Worm (Caenorhabditis elegans) whole organism, late embryonic: ENCODE results near the gene srx-62.

Experiments used
- ceh-14 ChIP-seq: sonication (generic microtip); optimal IDR thresholded peaks from 2 replicates; lab custom pipeline; 2016; ENCODE audit warnings: missing genotype, missing genetic modification characterization, missing compliant biosample characterization
- nfya-1 ChIP-seq: sonication (generic microtip); optimal IDR thresholded peaks from 2 replicates; lab custom pipeline; 2017; ENCODE audit warnings: missing genetic modification characterization, mild to moderate bottlenecking, missing compliant biosample characterization, antibody characterized with exemption, moderate library complexity
- pha-4 ChIP-seq: fragments of 150-350 bp; optimal IDR thresholded peaks from 2 replicates; lab custom pipeline; 2018; ENCODE audit warnings: missing biosample characterization, missing genetic modification reagents, missing genetic modification characterization
- ref-2 ChIP-seq: sonication (generic microtip); optimal IDR thresholded peaks from 2 replicates; lab custom pipeline; 2016; ENCODE audit warnings: missing genetic modification characterization, missing compliant biosample characterization
- rnt-1 ChIP-seq: sonication (generic microtip); optimal IDR thresholded peaks from 2 replicates; lab custom pipeline; 2016; ENCODE audit warnings: missing genetic modification characterization, missing compliant biosample characterization

DNA sequence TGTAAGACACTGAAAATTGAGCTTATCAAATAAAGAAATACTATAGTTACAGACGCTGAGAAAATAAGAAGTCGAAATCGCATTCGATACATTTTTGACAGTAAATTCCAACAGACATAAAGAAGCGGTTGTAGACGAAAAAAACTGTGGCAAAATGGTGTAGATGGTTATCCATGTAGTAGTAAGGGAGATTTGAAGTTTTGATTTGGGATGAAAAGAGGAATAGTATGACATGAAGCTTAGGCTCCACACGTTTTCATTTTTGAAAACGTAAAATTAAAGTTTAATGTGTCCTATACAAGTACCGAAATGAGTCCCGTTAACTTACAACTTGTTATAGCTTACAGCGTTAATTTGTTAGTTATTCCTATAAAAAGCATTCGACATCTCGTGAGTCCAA is 1.7 kb downstream of the srx-62 start, which contains the start of gene K09D9.9:
- TF ChIP-seq nfya-1 (tag; lab: Kevin White, UChicago), result no peak
- TF ChIP-seq rnt-1 (tag; lab: Kevin White, UChicago), result no peak
- no peak for TF ChIP-seq pha-4 (tag; lab: Kevin White, UChicago)
- TF ChIP-seq ref-2 (tag; lab: Kevin White, UChicago), result no peak
- TF ChIP-seq ceh-14, result no peak
